Worm (Caenorhabditis elegans) whole organism, early embryonic: ENCODE results near the gene str-102.

ENCODE experiments used
- B0310.2 ChIP-seq: sonication (generic microtip); optimal IDR thresholded peaks from 2 replicates; lab custom pipeline; 2016; ENCODE audit warnings: mild to moderate bottlenecking, missing genetic modification characterization, missing compliant biosample characterization
- F13C5.2 ChIP-seq: sonication (generic microtip); optimal IDR thresholded peaks from 2 replicates; lab custom pipeline; 2017; ENCODE audit warnings: mild to moderate bottlenecking, missing genetic modification characterization, inconsistent platforms, missing compliant biosample characterization
- aly-1 ChIP-seq: sonication (generic microtip); optimal IDR thresholded peaks from 2 replicates; lab custom pipeline; 2016; ENCODE audit warnings: missing genetic modification characterization, missing compliant biosample characterization
- ama-1 ChIP-seq: fragments of 150-350 bp; optimal IDR thresholded peaks from 2 replicates; lab custom pipeline; 2014
- ceh-13 ChIP-seq: fragments of 200-800 bp; sonication (Bioruptor generic); optimal IDR thresholded peaks from 2 replicates; lab custom pipeline; 2018; ENCODE audit warnings: mild to moderate bottlenecking, missing genetic modification characterization, missing compliant biosample characterization
- ceh-36 ChIP-seq: sonication (generic microtip); optimal IDR thresholded peaks from 2 replicates; lab custom pipeline; 2016; ENCODE audit warnings: missing genetic modification characterization, inconsistent platforms, missing compliant biosample characterization
- ets-7 ChIP-seq: sonication (generic microtip); optimal IDR thresholded peaks from 2 replicates; lab custom pipeline; 2016; ENCODE audit warnings: missing genotype, missing genetic modification characterization, missing compliant biosample characterization
- flt-1 ChIP-seq: fragments of 200-800 bp; sonication (Bioruptor generic); IDR thresholded peaks from 2 replicates; pipeline ENCODE4 v1.3.6; 2022; ENCODE audit warnings: missing genetic modification characterization, missing compliant biosample characterization
- hmbx-1 ChIP-seq: sonication (generic microtip); optimal IDR thresholded peaks from 2 replicates; lab custom pipeline; 2016; ENCODE audit warnings: mild to moderate bottlenecking, missing genetic modification characterization, missing compliant biosample characterization
- hmg-4 ChIP-seq: fragments of 200-800 bp; sonication (Bioruptor generic); optimal IDR thresholded peaks from 2 replicates; lab custom pipeline; 2018; ENCODE audit warnings: mild to moderate bottlenecking, missing genetic modification characterization, missing compliant biosample characterization
- hnd-1 ChIP-seq: sonication (generic microtip); optimal IDR thresholded peaks from 2 replicates; lab custom pipeline; 2016; ENCODE audit warnings: missing genetic modification characterization, missing compliant biosample characterization
- pes-1 ChIP-seq: fragments of 200-800 bp; sonication (Bioruptor generic); IDR thresholded peaks from 2 replicates; pipeline ENCODE4 v1.3.6; 2022; ENCODE audit warnings: missing genetic modification reagents, missing genetic modification characterization, missing compliant biosample characterization
- scrt-1 ChIP-seq: fragments of 200-800 bp; sonication (Bioruptor generic); IDR thresholded peaks from 2 replicates; pipeline ENCODE4 v1.3.6; 2022; ENCODE audit warnings: missing genetic modification characterization, missing compliant biosample characterization
- sea-1 ChIP-seq: fragments of 200-800 bp; sonication (Bioruptor generic); conservative IDR thresholded peaks from 2 replicates; pipeline ENCODE4 v1.3.6; 2022; ENCODE audit warnings: missing genetic modification characterization, missing compliant biosample characterization
- tbx-11 ChIP-seq: fragments of 200-800 bp; sonication (Bioruptor generic); IDR thresholded peaks from 2 replicates; pipeline ENCODE4 v1.3.6; 2022; ENCODE audit warnings: missing genetic modification characterization, missing compliant biosample characterization
- tbx-37 ChIP-seq: fragments of 200-800 bp; sonication (Bioruptor generic); conservative IDR thresholded peaks from 2 replicates; pipeline ENCODE4 v1.3.6; 2022; ENCODE audit warnings: missing genetic modification reagents, missing genetic modification characterization, missing compliant biosample characterization
- tra-4 ChIP-seq: sonication (generic microtip); optimal IDR thresholded peaks from 2 replicates; lab custom pipeline; 2017; ENCODE audit warnings: missing genetic modification characterization, missing compliant biosample characterization

str-102 gene

ce11 chrV:15379817-15380216 is 5.0 kb upstream of the str-102 start, which contains the start of gene srh-251:
Gene srh-251 (minus strand): TSS chrV:15379917.
- TF ChIP-seq aly-1 (tag; lab: Kevin White, UChicago) = no peak
- TF ChIP-seq scrt-1 (GFP tag; lab: Robert Waterston, UW) = no peak
- no peak for TF ChIP-seq ets-7 (tag; lab: Kevin White, UChicago)
- no peak for TF ChIP-seq tbx-37
- TF ChIP-seq tbx-11 (GFP tag; lab: Robert Waterston, UW) = no peak
- no peak for TF ChIP-seq flt-1 (GFP tag; lab: Robert Waterston, UW)
- no peak for TF ChIP-seq ama-1

ce11 chrV:15380857-15381256 is 4.0 kb upstream of the str-102 start, which contains the start of gene dhs-23:
Gene dhs-23 (plus strand): TSS chrV:15381219.
- TF ChIP-seq hnd-1 (tag; lab: Kevin White, UChicago) (no peak), F13C5.2 (no peak), B0310.2 (tag; lab: Kevin White, UChicago) (no peak), ceh-13 (GFP tag; lab: Kevin White, UChicago) (no peak), aly-1 (tag; lab: Kevin White, UChicago) (no peak), tbx-11 (GFP tag; lab: Robert Waterston, UW) (no peak), tbx-37 (no peak), pes-1 (GFP tag; lab: Robert Waterston, UW) (no peak), ets-7 (tag; lab: Kevin White, UChicago) (no peak), hmg-4 (GFP tag; lab: Kevin White, UChicago) (no peak), sea-1 (GFP tag; lab: Robert Waterston, UW) (no peak), scrt-1 (GFP tag; lab: Robert Waterston, UW) (no peak), flt-1 (GFP tag; lab: Robert Waterston, UW) (no peak), ceh-36 (tag; lab: Kevin White, UChicago) (no peak)

ce11 chrV:15383739-15384138 is 1.1 kb upstream of the str-102 start, which contains the start of gene str-88:
Gene str-88 (minus strand): TSS chrV:15383839.
- no peak for TF ChIP-seq tra-4 (tag; lab: Kevin White, UChicago)
- no peak for TF ChIP-seq hmbx-1 (tag; lab: Kevin White, UChicago)
- TF ChIP-seq B0310.2 (tag; lab: Kevin White, UChicago) = no peak
- TF ChIP-seq scrt-1 (GFP tag; lab: Robert Waterston, UW) = no peak
- TF ChIP-seq aly-1 (tag; lab: Kevin White, UChicago) = no peak
- no peak for TF ChIP-seq ama-1
- TF ChIP-seq hmg-4 (GFP tag; lab: Kevin White, UChicago) = no peak
- no peak for TF ChIP-seq flt-1 (GFP tag; lab: Robert Waterston, UW)
- TF ChIP-seq hnd-1 (tag; lab: Kevin White, UChicago) = no peak
- no peak for TF ChIP-seq sea-1 (GFP tag; lab: Robert Waterston, UW)
- no peak for TF ChIP-seq tbx-37
- TF ChIP-seq ceh-36 (tag; lab: Kevin White, UChicago) = no peak
- no peak for TF ChIP-seq tbx-11 (GFP tag; lab: Robert Waterston, UW)
- no peak for TF ChIP-seq F13C5.2
- no peak for TF ChIP-seq ets-7 (tag; lab: Kevin White, UChicago)
- TF ChIP-seq pes-1 (GFP tag; lab: Robert Waterston, UW) = no peak
- TF ChIP-seq ceh-13 (GFP tag; lab: Kevin White, UChicago) = no peak

ce11 chrV:15388820-15389384 is 4.1 kb downstream of the str-102 start, which contains the start of gene srh-170:
Gene srh-170 (minus strand): TSS chrV:15388870.
- TF ChIP-seq hmbx-1 (tag; lab: Kevin White, UChicago) = no peak
- TF ChIP-seq F13C5.2 = no peak
- TF ChIP-seq scrt-1 (GFP tag; lab: Robert Waterston, UW) = 0 out of 2 replicates have a peak, but pooled peaks have one; percentile 29
- no peak for TF ChIP-seq B0310.2 (tag; lab: Kevin White, UChicago)
- TF ChIP-seq pes-1 (GFP tag; lab: Robert Waterston, UW) = peak; percentile 15; the same call in 1 of the 2 replicates

- no peak for TF ChIP-seq aly-1 (tag; lab: Kevin White, UChicago)
- no peak for TF ChIP-seq tbx-11 (GFP tag; lab: Robert Waterston, UW)
- TF ChIP-seq tbx-37 = no peak
- TF ChIP-seq hmbx-1 (tag; lab: Kevin White, UChicago) = no peak
- TF ChIP-seq B0310.2 (tag; lab: Kevin White, UChicago) = no peak
- TF ChIP-seq hnd-1 (tag; lab: Kevin White, UChicago) = no peak
- no peak for TF ChIP-seq scrt-1 (GFP tag; lab: Robert Waterston, UW)
- TF ChIP-seq sea-1 (GFP tag; lab: Robert Waterston, UW) = no peak
- no peak for TF ChIP-seq tra-4 (tag; lab: Kevin White, UChicago)
- TF ChIP-seq ama-1 = no peak
- TF ChIP-seq ets-7 (tag; lab: Kevin White, UChicago) = no peak
- no peak for TF ChIP-seq flt-1 (GFP tag; lab: Robert Waterston, UW)
- no peak for TF ChIP-seq F13C5.2
Measured at ce11 chrV:15392064-15392463, 7.2 kb downstream of the str-102 start.

- no peak for TF ChIP-seq aly-1 (tag; lab: Kevin White, UChicago)
Measured at ce11 chrV:15394906-15395305, 10.1 kb downstream of the str-102 start, which contains the start of gene T06E6.1. Gene T06E6.1 (minus strand): TSS chrV:15394961.

ce11 chrV:15395347-15395746 is 10.5 kb downstream of the str-102 start, which contains the start of gene cyb-3:
Gene cyb-3 (plus strand): TSS chrV:15395696.
- TF ChIP-seq pes-1 (GFP tag; lab: Robert Waterston, UW) (0 out of 2 replicates have a peak, but pooled peaks have one; percentile 37), tbx-11 (GFP tag; lab: Robert Waterston, UW) (no peak)

ce11 chrV:15397139-15397538 is 12.3 kb downstream of the str-102 start:
- TF ChIP-seq aly-1 (tag; lab: Kevin White, UChicago) (no peak), flt-1 (GFP tag; lab: Robert Waterston, UW) (no peak), pes-1 (GFP tag; lab: Robert Waterston, UW) (no peak), sea-1 (GFP tag; lab: Robert Waterston, UW) (no peak), hmbx-1 (tag; lab: Kevin White, UChicago) (no peak)
